Fruit fly (Drosophila melanogaster): ENCODE data around the gene Stip1.

Gene Stip1

DNA sequence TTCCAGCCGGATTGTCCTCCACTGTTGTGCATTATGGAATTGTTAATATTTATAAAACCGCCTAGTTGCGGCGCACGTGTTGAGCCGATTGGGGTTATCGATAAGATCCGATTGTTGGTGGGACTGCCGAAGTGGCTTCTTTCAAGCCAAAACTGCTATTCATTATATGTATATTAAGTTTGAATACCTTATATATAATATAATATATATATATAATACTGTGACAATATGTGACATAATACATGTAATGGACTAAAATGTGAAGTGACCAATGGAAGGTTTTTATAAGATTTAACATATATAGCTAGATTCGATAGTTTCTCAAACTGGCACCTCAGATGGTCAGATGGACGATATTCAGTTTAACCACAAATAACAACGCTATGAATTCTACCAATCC is 21.3 kb upstream of the Stip1 start, which contains the start of the genes mbm and CG11555:
TSS of gene mbm (minus strand) at position 113 of the 400 bp plus-strand sequence.
TSS of gene CG11555 (plus strand) at position 234 of the 400 bp plus-strand sequence.
- TF ChIP-seq CG13287 (GFP tag; IDR thresholded peaks at IDR 0.05; ENCODE audit: partially characterized antibody) (peak; percentile 73), Meics (GFP tag; optimal IDR thresholded peaks at IDR 0.05) (peak; percentile 40), CG7987 (GFP tag; optimal IDR thresholded peaks at IDR 0.05) (no peak), CG9797 (GFP tag; optimal IDR thresholded peaks at IDR 0.05) (no peak), nerfin-2 (GFP tag; IDR thresholded peaks at IDR 0.05; ENCODE audit: partially characterized antibody) (no peak), nerfin-1 (tag; optimal IDR thresholded peaks at IDR 0.05) (peak; percentile 36), ranshi (GFP tag; IDR thresholded peaks at IDR 0.05) (no peak), CG3407 (GFP tag; optimal IDR thresholded peaks at IDR 0.05) (no peak), CG12155 (GFP tag; optimal IDR thresholded peaks at IDR 0.05) (no peak), hbn (GFP tag; IDR thresholded peaks at IDR 0.05; ENCODE audit: partially characterized antibody) (0 out of 2 replicates have a peak, but pooled peaks have one; percentile 24), Atf3 (GFP tag; optimal IDR thresholded peaks at IDR 0.05) (no peak), CG2116 (GFP tag; optimal IDR thresholded peaks at IDR 0.05) (peak; percentile 61), CG13424 (tag; optimal IDR thresholded peaks at IDR 0.05) (peak; percentile 48), Oli (tag; optimal IDR thresholded peaks at IDR 0.05) (no peak), CG8924 (tag; optimal IDR thresholded peaks at IDR 0.05) (peak; percentile 61), Optix (GFP tag; IDR thresholded peaks at IDR 0.05) (no peak), Mes4 (GFP tag; optimal IDR thresholded peaks at IDR 0.05) (no peak), slou (GFP tag; optimal IDR thresholded peaks at IDR 0.05) (no peak), crc (GFP tag; optimal IDR thresholded peaks at IDR 0.05) (no peak), CG15011 (GFP tag; optimal IDR thresholded peaks at IDR 0.05) (no peak), Fer1 (GFP tag; optimal IDR thresholded peaks at IDR 0.05) (peak; percentile 49), zen2 (GFP tag; IDR thresholded peaks at IDR 0.05; ENCODE audit: partially characterized antibody) (no peak; the same call in 2 of the 3 replicates), CG1529 (GFP tag; optimal IDR thresholded peaks at IDR 0.05) (no peak), CG7357 (GFP tag; IDR thresholded peaks at IDR 0.05) (no peak), Asciz (GFP tag; optimal IDR thresholded peaks at IDR 0.05) (no peak), pita (GFP tag; optimal IDR thresholded peaks at IDR 0.05) (no peak), trh (GFP tag; optimal IDR thresholded peaks at IDR 0.05) (no peak), CG4404 (GFP tag; IDR thresholded peaks at IDR 0.05) (no peak), Bgb (GFP tag; IDR thresholded peaks at IDR 0.05; ENCODE audit: partially characterized antibody) (no peak), CG7928 (GFP tag; optimal IDR thresholded peaks at IDR 0.05) (no peak), unc-4 (GFP tag; IDR thresholded peaks at IDR 0.05; ENCODE audit: partially characterized antibody) (peak; percentile 70; the same call in 1 of the 2 replicates), nmo (GFP tag; optimal IDR thresholded peaks at IDR 0.05) (peak; percentile 42), Neu2 (GFP tag; optimal IDR thresholded peaks at IDR 0.05; ENCODE audit: borderline replicate concordance) (no peak), CG2202 (tag; optimal IDR thresholded peaks at IDR 0.05) (no peak), pzg (GFP tag; optimal IDR thresholded peaks at IDR 0.05) (peak; percentile 34), MBD-R2 (GFP tag; IDR thresholded peaks at IDR 0.05) (peak; percentile 74; the same call in 1 of the 2 replicates), ssp (GFP tag; IDR thresholded peaks at IDR 0.05) (peak; percentile 9; the same call in 1 of the 2 replicates), dmrt11E (tag; optimal IDR thresholded peaks at IDR 0.05) (peak; percentile 38), seq (GFP tag; IDR thresholded peaks at IDR 0.05) (no peak), sd (tag; optimal IDR thresholded peaks at IDR 0.05) (no peak), tx (GFP tag; optimal IDR thresholded peaks at IDR 0.05) (no peak), Dref (GFP tag; IDR thresholded peaks at IDR 0.05) (peak; percentile 70), CG12391 (tag; optimal IDR thresholded peaks at IDR 0.05) (peak; percentile 60), Sin3A (optimal IDR thresholded peaks at IDR 0.05) (no peak), E2f2 (GFP tag; IDR thresholded peaks at IDR 0.05) (0 out of 2 replicates have a peak, but pooled peaks have one; percentile 27), Lim3 (GFP tag; IDR thresholded peaks at IDR 0.05) (no peak), twi (tag; optimal IDR thresholded peaks at IDR 0.05) (peak; percentile 44), CG18262 (tag; optimal IDR thresholded peaks at IDR 0.05) (peak; percentile 43), chm (GFP tag; IDR thresholded peaks at IDR 0.05) (no peak), Dip3 (GFP tag; optimal IDR thresholded peaks at IDR 0.05) (no peak), tup (GFP tag; optimal IDR thresholded peaks at IDR 0.05) (no peak)
